Worm (Caenorhabditis elegans): ENCODE measurements around the gene F01G4.6.

F01G4.6 gene

ce11 chrIV:11162451-11162850 lies 13.1 kb upstream of the F01G4.6 start, which contains the start of gene fbxb-9:
Gene fbxb-9, minus strand, starts transcription at chrIV:11162551.
- TF ChIP-seq lin-15B (tag; optimal IDR thresholded peaks at IDR 0.05) (no peak), nhr-25 (tag; optimal IDR thresholded peaks at IDR 0.05) (no peak), lin-39 (tag; optimal IDR thresholded peaks at IDR 0.05) (no peak), ceh-82 (tag; optimal IDR thresholded peaks at IDR 0.05) (no peak), mml-1 (tag; optimal IDR thresholded peaks at IDR 0.05) (no peak), nhr-12 (tag; optimal IDR thresholded peaks at IDR 0.05) (no peak), egl-5 (tag; optimal IDR thresholded peaks at IDR 0.05) (no peak), lsy-12 (tag; optimal IDR thresholded peaks at IDR 0.05) (no peak), sea-2 (GFP tag; optimal IDR thresholded peaks at IDR 0.05) (no peak), tbx-2 (tag; optimal IDR thresholded peaks at IDR 0.05) (no peak), nfya-1 (tag; optimal IDR thresholded peaks at IDR 0.05; ENCODE audit: insufficient read depth) (no peak), pha-4 (tag; optimal IDR thresholded peaks at IDR 0.05) (no peak), snpc-4 (tag; optimal IDR thresholded peaks at IDR 0.05) (no peak), ama-1 (optimal IDR thresholded peaks at IDR 0.05) (no peak)

DNA sequence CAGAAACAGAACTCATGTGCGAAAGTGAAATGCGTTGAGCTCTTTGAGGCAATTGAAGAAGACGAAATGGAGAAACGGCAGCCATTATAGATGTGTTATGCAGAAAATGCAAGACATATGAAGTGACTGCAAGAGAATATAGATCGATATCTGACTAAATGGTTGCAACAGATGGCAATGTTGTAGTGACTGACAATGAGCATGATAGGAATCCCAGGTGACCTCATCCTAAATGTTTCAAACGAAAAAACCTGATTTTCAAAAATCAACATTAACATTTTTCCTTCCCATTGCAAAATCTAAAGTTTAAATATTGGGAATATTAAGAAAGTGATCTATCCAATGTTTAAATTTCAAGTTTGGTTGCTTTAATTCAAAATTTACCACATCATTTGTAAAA lies 11.4 kb upstream of the F01G4.6 start, which contains the start of gene C08F8.15:
Gene C08F8.15, minus strand, starts transcription at position 101 of the 400 bp plus-strand sequence.
- no peak for TF ChIP-seq mml-1 (tag; optimal IDR thresholded peaks at IDR 0.05)
- TF ChIP-seq lsy-12 (tag; optimal IDR thresholded peaks at IDR 0.05), result no peak
- TF ChIP-seq eor-1 (tag; optimal IDR thresholded peaks at IDR 0.05), result no peak

ce11 chrIV:11159886-11160285 lies 10.6 kb upstream of the F01G4.6 start, which contains the start of gene mboa-4:
Gene mboa-4, minus strand, starts transcription at chrIV:11159986.
- TF ChIP-seq elt-2 (tag; optimal IDR thresholded peaks at IDR 0.05), result no peak
- TF ChIP-seq nhr-77 (tag; optimal IDR thresholded peaks at IDR 0.05), result no peak
- no peak for TF ChIP-seq ama-1 (optimal IDR thresholded peaks at IDR 0.05)
- TF ChIP-seq nhr-11 (tag; optimal IDR thresholded peaks at IDR 0.05), result no peak

- TF ChIP-seq nhr-28 (tag; optimal IDR thresholded peaks at IDR 0.05) (no peak), lsy-12 (tag; optimal IDR thresholded peaks at IDR 0.05) (no peak), tbx-2 (tag; optimal IDR thresholded peaks at IDR 0.05) (no peak), ceh-82 (tag; optimal IDR thresholded peaks at IDR 0.05) (no peak), lin-39 (tag; optimal IDR thresholded peaks at IDR 0.05) (no peak), pqm-1 (tag; optimal IDR thresholded peaks at IDR 0.05) (no peak), fkh-10 (GFP tag; optimal IDR thresholded peaks at IDR 0.05) (no peak), egl-5 (tag; optimal IDR thresholded peaks at IDR 0.05) (no peak), unc-62 (GFP tag; optimal IDR thresholded peaks at IDR 0.05) (no peak), eor-1 (tag; optimal IDR thresholded peaks at IDR 0.05) (no peak), nhr-67 (tag; optimal IDR thresholded peaks at IDR 0.05) (no peak), ZK546.5 (tag; optimal IDR thresholded peaks at IDR 0.05) (no peak), unc-39 (tag; optimal IDR thresholded peaks at IDR 0.05) (no peak), fkh-2 (tag; optimal IDR thresholded peaks at IDR 0.05) (no peak), sea-2 (GFP tag; optimal IDR thresholded peaks at IDR 0.05) (no peak), nhr-237 (tag; optimal IDR thresholded peaks at IDR 0.05) (no peak), nfya-1 (tag; optimal IDR thresholded peaks at IDR 0.05; ENCODE audit: insufficient read depth) (no peak), mml-1 (tag; optimal IDR thresholded peaks at IDR 0.05) (no peak), fos-1 (tag; optimal IDR thresholded peaks at IDR 0.05) (no peak)
These were observed 7.2 kb upstream of the F01G4.6 start for ce11 chrIV:11156526-11156925.

- TF ChIP-seq nfya-1 (tag; optimal IDR thresholded peaks at IDR 0.05; ENCODE audit: insufficient read depth), result peak; percentile 67
These were observed 5.3 kb upstream of the F01G4.6 start, which contains the start of gene C08F8.3 for ce11 chrIV:11154425-11155114. Gene C08F8.3, plus strand, starts transcription at chrIV:11155044.

DNA sequence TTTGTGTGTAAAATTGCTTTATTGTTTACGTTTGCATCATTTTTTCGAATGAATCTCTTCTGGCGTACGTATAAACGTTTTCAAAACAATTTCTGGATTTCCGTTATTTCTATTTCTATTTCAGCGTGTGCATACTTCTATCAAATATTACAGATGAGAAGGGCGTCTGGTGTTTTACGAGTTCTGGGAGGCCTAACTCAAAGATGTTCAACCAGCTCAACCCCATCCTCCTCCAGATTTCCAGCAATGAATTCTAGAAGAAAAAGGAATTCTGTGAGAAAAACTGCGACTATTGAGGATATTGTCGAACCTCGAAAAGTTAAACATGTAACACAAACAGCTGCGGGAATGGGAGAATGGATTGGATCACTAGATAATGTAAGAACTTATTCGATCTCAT lies 1.5 kb upstream of the F01G4.6 start, which contains the start of gene C08F8.2:
Gene C08F8.2, plus strand, starts transcription at position 154 of the 400 bp plus-strand sequence.
- peak; percentile 53 for TF ChIP-seq ama-1 (optimal IDR thresholded peaks at IDR 0.05)
- TF ChIP-seq eor-1 (tag; optimal IDR thresholded peaks at IDR 0.05), result no peak
- TF ChIP-seq ztf-11 (tag; optimal IDR thresholded peaks at IDR 0.05), result no peak
- no peak for TF ChIP-seq daf-12 (tag; optimal IDR thresholded peaks at IDR 0.05)
